Fruit fly (Drosophila melanogaster) S2 (cell line): Measurements from ENCODE around the gene msd1.

ENCODE experiments used
- CG8478 ChIP-seq: fragments of >200 bp; optimal IDR thresholded peaks from 2 replicates; lab custom pipeline; 2018
- CTCF ChIP-seq, 2 experiments: fragments of >200 bp; optimal IDR thresholded peaks; 2 replicates each; lab custom pipeline; 2018

The msd1 gene

dm6 chr3L:1331542-1331941, at the start of gene msd1:
msd1 (plus strand) TSS chr3L:1331744.
- no peak for TF ChIP-seq CTCF (optimal IDR thresholded peaks at IDR 0.05; lab: Kevin White, UChicago)
- no peak for TF ChIP-seq CG8478

DNA sequence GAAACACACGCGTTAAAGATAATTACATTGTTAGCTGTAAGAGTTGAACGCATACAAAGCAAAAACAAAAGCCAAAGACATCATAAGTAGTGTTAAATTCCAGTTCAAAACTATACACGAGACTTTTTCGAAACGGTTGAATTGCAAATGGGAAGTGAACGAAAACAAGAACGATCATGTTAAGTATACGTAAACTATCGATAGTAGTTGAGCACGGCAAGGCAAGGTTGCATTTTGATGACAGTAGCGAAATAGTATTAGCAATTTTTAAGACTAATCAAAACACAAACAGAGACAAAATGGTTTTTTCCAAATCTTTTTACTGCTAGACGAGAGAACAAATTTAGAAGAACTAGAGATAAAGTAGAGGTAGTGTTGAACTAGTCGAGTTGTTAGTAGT, 36.7 kb upstream of the msd1 start:
- TF ChIP-seq CG8478 (no peak), CTCF (optimal IDR thresholded peaks at IDR 0.05; lab: Kevin White, UChicago) (no peak)

DNA sequence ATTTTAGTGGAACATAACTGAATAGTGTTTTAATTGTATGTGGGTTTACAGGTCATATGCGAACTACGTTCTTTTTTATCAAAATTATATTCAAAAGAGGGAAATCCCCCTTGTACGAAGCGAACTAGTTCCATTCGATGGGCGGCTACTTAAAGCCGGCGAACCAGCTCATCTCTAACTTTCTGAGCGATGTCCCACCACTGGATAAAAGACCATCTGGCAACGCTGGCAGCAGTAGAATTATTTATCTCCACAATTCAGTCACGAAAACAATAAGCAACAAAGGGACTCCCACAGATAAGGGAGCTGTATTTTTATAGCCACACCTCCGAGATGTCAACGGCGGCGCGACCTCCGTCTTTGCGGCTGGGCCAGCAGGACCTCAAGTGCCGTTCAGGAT, 35.9 kb upstream of the msd1 start, which contains the start of gene Rabex-5:
TSS of gene Rabex-5 (plus strand) at position 221 of the 400 bp plus-strand sequence.
- TF ChIP-seq CTCF (optimal IDR thresholded peaks at IDR 0.05; lab: Kevin White, UChicago) (peak; percentile 12 to 38), CG8478 (no peak)

dm6 chr3L:1298509-1298908, 33.0 kb upstream of the msd1 start, which contains the start of gene scf:
scf (plus strand) TSS chr3L:1298672.
- no peak for TF ChIP-seq CTCF (optimal IDR thresholded peaks at IDR 0.05; lab: Kevin White, UChicago)
- no peak for TF ChIP-seq CG8478

DNA sequence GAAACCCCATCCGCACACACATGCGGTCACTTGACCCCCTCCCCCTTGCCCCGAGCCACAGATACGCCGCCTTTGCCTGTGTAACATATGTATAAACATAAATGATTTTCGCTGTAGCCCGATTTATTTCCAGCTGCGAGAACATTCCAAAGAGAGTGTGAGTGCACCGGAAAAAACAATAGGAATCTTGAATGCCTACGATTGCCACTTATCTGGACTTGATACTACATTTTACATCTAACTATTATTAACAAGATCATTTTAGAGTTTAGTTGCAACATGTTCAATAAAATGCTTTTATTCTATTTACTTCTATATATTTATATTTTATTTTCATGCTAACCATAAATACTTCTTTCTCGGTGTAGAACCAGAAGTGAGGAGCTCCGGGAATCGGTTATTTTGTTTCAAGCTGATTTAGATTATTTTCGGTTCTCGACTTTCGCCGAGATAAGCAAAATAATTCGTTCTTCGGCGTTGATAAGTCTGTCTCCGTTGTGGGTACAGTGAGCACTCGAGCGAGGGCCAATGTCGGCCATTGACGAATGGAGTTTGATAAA, 31.4 kb upstream of the msd1 start:
- TF ChIP-seq CG8478 (no peak), CTCF (optimal IDR thresholded peaks at IDR 0.05; lab: Kevin White, UChicago) (no peak)

- TF ChIP-seq CG8478 (no peak), CTCF (optimal IDR thresholded peaks at IDR 0.05; lab: Kevin White, UChicago) (no peak)
These were observed 29.2 kb upstream of the msd1 start, which contains the start of the genes Rac1 and Acat2 for dm6 chr3L:1302234-1302949. Rac1 (minus strand) TSS chr3L:1302683. Acat2 (plus strand) TSS chr3L:1302944.

DNA sequence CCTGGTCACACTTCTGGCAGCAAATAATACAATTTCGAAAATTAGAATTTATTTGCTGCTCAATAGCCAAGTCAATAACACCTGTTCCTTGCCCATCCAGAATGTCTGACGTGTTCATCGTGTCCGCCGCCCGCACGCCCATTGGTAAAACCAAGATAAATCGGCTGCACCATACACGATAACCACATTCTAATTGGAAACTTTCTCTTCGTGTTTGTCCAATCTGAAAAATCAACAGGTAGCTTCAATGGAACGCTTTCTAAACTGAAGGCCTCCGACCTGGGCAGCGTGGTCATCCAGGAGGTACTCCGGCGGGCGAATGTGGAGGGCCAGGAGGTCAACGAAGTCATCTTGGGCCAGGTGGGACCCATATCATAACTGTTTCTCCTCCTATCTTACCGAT, 28.6 kb upstream of the msd1 start:
- TF ChIP-seq CG8478 = no peak
- no peak for TF ChIP-seq CTCF (optimal IDR thresholded peaks at IDR 0.05; lab: Kevin White, UChicago)

DNA sequence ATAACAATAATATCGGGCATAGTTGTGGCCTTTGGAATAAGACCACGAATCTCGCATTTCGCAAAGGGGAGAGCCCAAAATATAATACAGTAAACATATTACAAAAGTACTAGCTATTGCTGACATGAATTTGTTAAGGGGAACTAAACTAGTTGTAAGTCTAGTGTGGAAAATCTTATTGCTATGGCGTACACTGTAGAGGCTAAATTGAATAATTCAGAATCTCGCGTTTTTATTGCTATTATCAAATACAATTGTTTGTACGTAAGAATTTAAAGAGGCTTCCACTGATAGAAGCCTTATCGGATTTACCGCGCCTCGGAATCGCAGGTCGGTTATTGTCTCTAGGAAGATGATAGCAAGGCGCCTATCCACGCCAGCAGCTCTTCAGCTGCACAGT, 26.2 kb upstream of the msd1 start:
- TF ChIP-seq CTCF (optimal IDR thresholded peaks at IDR 0.05; lab: Kevin White, UChicago) (no peak), CG8478 (no peak)

DNA sequence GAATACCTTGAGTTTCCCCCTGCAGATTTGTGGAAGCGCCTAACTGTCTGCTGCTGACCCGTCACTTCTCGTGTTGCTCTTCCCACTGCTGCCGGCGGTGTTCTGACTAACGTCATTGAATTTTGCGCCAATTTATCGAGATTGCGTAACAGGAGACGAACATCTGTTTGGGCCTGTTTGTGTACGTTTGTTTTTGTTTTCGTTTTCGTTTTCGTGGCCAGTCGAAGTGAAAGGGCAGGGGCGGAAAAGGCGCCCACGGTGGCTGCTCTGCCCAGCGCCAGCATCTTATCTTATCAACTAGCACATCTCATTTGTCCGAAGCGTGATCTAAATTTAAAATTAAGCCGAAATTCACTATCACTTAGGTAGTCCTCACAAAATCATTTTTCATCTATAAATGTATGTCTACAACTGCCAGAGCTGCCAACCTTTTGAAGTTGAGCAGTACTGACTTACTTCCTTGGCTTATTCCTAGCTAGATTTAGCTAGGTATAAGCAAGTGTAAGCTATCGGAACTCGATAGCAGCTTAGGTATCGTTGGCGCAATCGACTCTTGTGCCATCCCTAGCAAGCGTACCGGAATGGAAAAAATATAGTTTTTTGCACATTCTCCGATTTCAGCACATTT, 24.4 kb upstream of the msd1 start, which contains the start of the genes Ctr9 and Nt5a:
TSS of gene Ctr9 (plus strand) at position 220 of the 628 bp plus-strand sequence.
TSS of gene Nt5a (minus strand) at position 414 of the 628 bp plus-strand sequence.
- peak; percentile 31 to 47 for TF ChIP-seq CTCF (optimal IDR thresholded peaks at IDR 0.05; lab: Kevin White, UChicago)
- no peak for TF ChIP-seq CG8478

DNA sequence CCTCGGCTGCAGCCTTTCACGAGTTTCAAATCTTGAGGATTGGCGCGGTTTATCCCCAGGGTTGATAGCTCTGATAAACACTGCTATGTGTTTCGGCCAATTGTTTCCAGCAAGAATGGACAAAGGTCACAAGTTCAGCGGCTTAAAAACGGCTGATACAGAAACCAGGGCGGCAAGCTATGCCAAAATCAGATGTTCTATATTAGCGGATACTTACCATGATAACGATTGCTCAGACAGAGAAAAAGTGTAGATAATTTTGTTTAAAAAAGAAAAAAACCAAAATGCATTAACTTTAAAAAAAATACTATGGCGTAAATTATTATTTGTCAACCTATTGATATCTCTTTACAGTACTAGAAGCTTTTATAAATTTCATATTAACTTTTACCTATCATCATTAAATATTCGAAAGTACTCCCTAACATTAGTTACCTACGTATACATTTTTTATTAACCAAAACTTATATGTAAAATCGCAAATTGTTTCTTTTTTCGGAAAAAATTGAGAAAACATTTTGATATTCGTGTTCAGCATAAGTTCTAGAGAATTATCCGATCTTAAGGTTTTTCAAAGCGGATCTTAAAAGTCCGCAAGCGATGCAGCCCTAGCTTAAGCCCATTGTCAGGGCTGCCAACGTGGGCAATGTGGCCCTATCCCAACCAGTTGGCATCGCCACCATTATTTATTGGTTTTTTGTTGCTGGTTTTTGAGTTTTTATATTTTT, 18.3 kb upstream of the msd1 start, which contains the start of the genes sturkopf and Herc4:
TSS of gene sturkopf (minus strand) at position 339 of the 728 bp plus-strand sequence.
TSS of gene Herc4 (plus strand) at position 658 of the 728 bp plus-strand sequence.
- no peak for TF ChIP-seq CG8478
- TF ChIP-seq CTCF (optimal IDR thresholded peaks at IDR 0.05; lab: Kevin White, UChicago) = no peak

dm6 chr3L:1318241-1318640, 13.3 kb upstream of the msd1 start, which contains the start of gene Myo61F:
Myo61F (plus strand) TSS chr3L:1318480.
- no peak for TF ChIP-seq CG8478
- no peak for TF ChIP-seq CTCF (optimal IDR thresholded peaks at IDR 0.05; lab: Kevin White, UChicago)

DNA sequence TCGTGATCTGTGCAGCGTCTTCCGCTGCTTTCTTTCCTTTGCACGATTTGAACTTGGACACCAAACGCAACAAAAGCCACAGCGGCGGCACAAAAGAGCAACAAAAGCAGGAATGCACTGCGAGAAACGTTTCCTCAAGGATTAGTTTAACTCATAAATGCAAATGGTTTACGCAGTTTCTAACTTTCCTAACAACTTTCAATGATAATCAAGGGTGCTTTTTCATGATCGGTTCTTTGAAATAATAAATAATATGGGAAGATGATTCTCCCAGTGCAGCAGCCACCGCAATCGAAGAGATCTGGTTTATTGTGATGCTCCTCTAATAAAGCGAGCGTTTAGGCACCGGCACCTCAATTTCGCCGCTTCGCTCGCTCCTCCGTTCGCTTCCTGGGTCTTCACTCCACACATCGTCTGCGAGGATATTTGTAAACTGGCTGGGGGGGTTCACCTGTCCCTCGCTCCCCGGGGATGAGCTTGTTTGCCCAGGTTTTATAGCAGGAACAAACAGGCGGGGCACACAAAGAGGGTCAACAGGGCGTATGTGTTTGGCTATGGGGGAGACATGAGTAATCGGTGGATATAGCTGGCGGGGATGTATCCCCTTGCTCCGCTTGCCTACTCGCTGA, 12.3 kb upstream of the msd1 start:
- TF ChIP-seq CG8478 (no peak), CTCF (optimal IDR thresholded peaks at IDR 0.05; lab: Kevin White, UChicago) (no peak)

dm6 chr3L:1320230-1320930, 11.2 kb upstream of the msd1 start:
- TF ChIP-seq CG8478 (no peak), CTCF (optimal IDR thresholded peaks at IDR 0.05; lab: Kevin White, UChicago) (no peak)
